Worm (Caenorhabditis elegans): ENCODE data around the gene nhr-40.

nhr-40 gene

DNA sequence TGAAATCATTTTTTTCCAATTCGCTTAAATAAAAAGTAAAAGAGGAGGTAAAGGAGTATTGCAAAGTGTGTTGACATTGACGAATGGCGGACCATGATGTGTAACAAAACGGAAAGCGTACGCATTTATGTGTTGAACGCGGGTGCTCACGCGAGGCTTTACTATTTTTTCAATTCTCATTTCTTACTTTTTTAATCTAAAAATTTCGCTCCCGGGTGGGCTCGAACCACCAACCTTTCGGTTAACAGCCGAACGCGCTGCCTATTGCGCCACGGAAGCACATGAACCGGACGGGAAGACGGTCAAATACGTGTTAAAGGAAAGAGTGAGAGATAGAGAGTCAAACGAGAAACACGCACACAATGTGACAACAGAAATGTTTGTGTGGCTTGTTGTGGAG lies 44.5 kb upstream of the nhr-40 start (continued):
- TF ChIP-seq unc-30 (tag; optimal IDR thresholded peaks at IDR 0.05) (no peak), nhr-90 (tag; optimal IDR thresholded peaks at IDR 0.05; ENCODE audit: poor library complexity) (peak; percentile 74), nhr-84 (tag; optimal IDR thresholded peaks at IDR 0.05) (no peak), lir-3 (tag; optimal IDR thresholded peaks at IDR 0.05; ENCODE audit: poor library complexity) (peak; percentile 48), fos-1 (tag; optimal IDR thresholded peaks at IDR 0.05) (peak; percentile 43), nhr-237 (tag; optimal IDR thresholded peaks at IDR 0.05) (no peak), ceh-63 (GFP tag; optimal IDR thresholded peaks at IDR 0.05) (no peak), lin-39 (tag; optimal IDR thresholded peaks at IDR 0.05) (no peak), fkh-10 (GFP tag; optimal IDR thresholded peaks at IDR 0.05) (peak; percentile 15), egl-27 (tag; optimal IDR thresholded peaks at IDR 0.05) (no peak), nhr-76 (tag; optimal IDR thresholded peaks at IDR 0.05) (no peak), nhr-19 (GFP tag; conservative IDR thresholded peaks at IDR 0.05) (peak; percentile 76), ets-5 (GFP tag; IDR thresholded peaks at IDR 0.05) (no peak), tlp-1 (tag; optimal IDR thresholded peaks at IDR 0.05) (no peak), pax-3 (tag; optimal IDR thresholded peaks at IDR 0.05) (peak; percentile 30), snu-23 (GFP tag; optimal IDR thresholded peaks at IDR 0.05) (peak; percentile 84), nhr-47 (tag; optimal IDR thresholded peaks at IDR 0.05) (peak; percentile 80), vab-15 (tag; optimal IDR thresholded peaks at IDR 0.05) (no peak), rnt-1 (tag; optimal IDR thresholded peaks at IDR 0.05) (peak; percentile 75), lsy-2 (tag; optimal IDR thresholded peaks at IDR 0.05) (peak; percentile 45 to 70), irx-1 (tag; optimal IDR thresholded peaks at IDR 0.05) (peak; percentile 65), dsc-1 (tag; optimal IDR thresholded peaks at IDR 0.05) (peak; percentile 74), swsn-7 (tag; optimal IDR thresholded peaks at IDR 0.05) (peak; percentile 75), aly-2 (tag; optimal IDR thresholded peaks at IDR 0.05) (no peak), nhr-85 (tag) (peak; percentile 26), ceh-82 (tag; optimal IDR thresholded peaks at IDR 0.05) (peak; percentile 30 to 65 (median 36)), tbx-2 (tag; optimal IDR thresholded peaks at IDR 0.05) (peak; percentile 57), efl-3 (GFP tag; optimal IDR thresholded peaks at IDR 0.05) (no peak), sptf-1 (tag; optimal IDR thresholded peaks at IDR 0.05) (no peak), Y116A8C.19 (tag; optimal IDR thresholded peaks at IDR 0.05; ENCODE audit: borderline replicate concordance) (no peak), pag-3 (tag; optimal IDR thresholded peaks at IDR 0.05; ENCODE audit: borderline replicate concordance, insufficient read depth) (peak; percentile 52), grh-1 (GFP tag; IDR thresholded peaks at IDR 0.05) (no peak), nhr-12 (tag; optimal IDR thresholded peaks at IDR 0.05) (no peak), nhr-11 (tag; optimal IDR thresholded peaks at IDR 0.05) (no peak), mep-1 (tag; optimal IDR thresholded peaks at IDR 0.05) (peak; percentile 86), F16B12.6 (tag; optimal IDR thresholded peaks at IDR 0.05) (no peak), xbp-1 (tag; optimal IDR thresholded peaks at IDR 0.05) (peak; percentile 29), hlh-17 (GFP tag; optimal IDR thresholded peaks at IDR 0.05; ENCODE audit: borderline replicate concordance) (no peak), jun-1 (tag; optimal IDR thresholded peaks at IDR 0.05) (peak; percentile 56), nhr-20 (tag; optimal IDR thresholded peaks at IDR 0.05) (peak; percentile 75), lin-35 (GFP tag; optimal IDR thresholded peaks at IDR 0.05) (peak; percentile 39 to 67), elt-3 (tag; optimal IDR thresholded peaks at IDR 0.05) (peak in 1 of 6 experiments; percentile 49), snpc-4 (tag; optimal IDR thresholded peaks at IDR 0.05) (peak; percentile 48), ztf-11 (tag; optimal IDR thresholded peaks at IDR 0.05) (peak in 1 of 2 experiments; percentile 50), lin-15B (tag; optimal IDR thresholded peaks at IDR 0.05) (no peak), fkh-8 (tag; optimal IDR thresholded peaks at IDR 0.05) (peak; percentile 42), mab-9 (GFP tag; IDR thresholded peaks at IDR 0.05) (no peak), sox-4 (tag; optimal IDR thresholded peaks at IDR 0.05) (no peak), blmp-1 (tag; optimal IDR thresholded peaks at IDR 0.05) (no peak), pqm-1 (tag; optimal IDR thresholded peaks at IDR 0.05) (no peak), ztf-4 (tag; optimal IDR thresholded peaks at IDR 0.05) (no peak), C04F5.9 (tag; optimal IDR thresholded peaks at IDR 0.05) (no peak), C34B4.2 (tag; optimal IDR thresholded peaks at IDR 0.05) (no peak)

All from whole organism, L1 larva.